Fruit fly (Drosophila melanogaster) S2 (cell line): ENCODE data around the gene CG32591.

Experiments used
- CG8478 ChIP-seq: fragments of >200 bp; optimal IDR thresholded peaks from 2 replicates; lab custom pipeline; 2018
- CTCF ChIP-seq, 2 experiments: fragments of >200 bp; optimal IDR thresholded peaks; 2 replicates each; lab custom pipeline; 2018

Gene CG32591

dm6 chrX:14892303-14892702 lies 36.4 kb downstream of the CG32591 start:
- TF ChIP-seq CG8478 (lab: Kevin White, UChicago) (no peak), CTCF (optimal IDR thresholded peaks at IDR 0.05; lab: Kevin White, UChicago) (no peak)

- TF ChIP-seq CTCF (optimal IDR thresholded peaks at IDR 0.05; lab: Kevin White, UChicago) (no peak), CG8478 (lab: Kevin White, UChicago) (no peak)
Measured at dm6 chrX:14885554-14885953, 43.2 kb downstream of the CG32591 start.

- no peak for TF ChIP-seq CTCF (optimal IDR thresholded peaks at IDR 0.05; lab: Kevin White, UChicago)
- no peak for TF ChIP-seq CG8478 (lab: Kevin White, UChicago)
Measured at dm6 chrX:14883993-14884392, 44.8 kb downstream of the CG32591 start.

dm6 chrX:14882536-14883118 lies 46.1 kb downstream of the CG32591 start, which contains the start of the genes CG45064 and CG45065:
Gene CG45064, minus strand, starts transcription at chrX:14882586.
Gene CG45065, minus strand, starts transcription at chrX:14882586.
- TF ChIP-seq CTCF (optimal IDR thresholded peaks at IDR 0.05; lab: Kevin White, UChicago) (no peak), CG8478 (lab: Kevin White, UChicago) (no peak)

- TF ChIP-seq CG8478 (lab: Kevin White, UChicago) (no peak), CTCF (optimal IDR thresholded peaks at IDR 0.05; lab: Kevin White, UChicago) (peak; percentile 61 to 71)
Measured at dm6 chrX:14878917-14879316, 49.8 kb downstream of the CG32591 start.
